Fruit fly (Drosophila melanogaster) whole organism, wandering third instar larva: ENCODE measurements around the gene Gba1a.

ENCODE experiments used
- Abd-B ChIP-seq: fragments of >200 bp; optimal IDR thresholded peaks from 2 replicates; lab custom pipeline; 2017; ENCODE audit warnings: missing biosample characterization, missing genetic modification characterization
- CG32264 ChIP-seq: fragments of 200-800 bp; sonication (Bioruptor generic); optimal IDR thresholded peaks from 2 replicates; lab custom pipeline; 2016; ENCODE audit warnings: missing biosample characterization, missing genetic modification characterization
- CG9705 ChIP-seq: fragments of 200-800 bp; sonication (Bioruptor generic); optimal IDR thresholded peaks from 2 replicates; lab custom pipeline; 2018; ENCODE audit warnings: missing biosample characterization, mild to moderate bottlenecking, missing genetic modification characterization
- CrebA ChIP-seq: fragments of 200-800 bp; sonication (Bioruptor generic); optimal IDR thresholded peaks from 2 replicates; lab custom pipeline; 2016; ENCODE audit warnings: missing biosample characterization, mild to moderate bottlenecking, missing genetic modification characterization, borderline replicate concordance
- Dfd ChIP-seq: fragments of >200 bp; optimal IDR thresholded peaks from 2 replicates; lab custom pipeline; 2017; ENCODE audit warnings: missing biosample characterization, missing genetic modification characterization
- Dif ChIP-seq: fragments of 200-275, 200-300 bp; sonication (Bioruptor generic); optimal IDR thresholded peaks from 2 replicates; lab custom pipeline; 2018; ENCODE audit warnings: missing biosample characterization, missing genetic modification characterization; ENCODE audit not compliant: partially characterized antibody
- GATAd ChIP-seq: sonication (Bioruptor generic); optimal IDR thresholded peaks from 2 replicates; lab custom pipeline; 2016; ENCODE audit warnings: missing biosample characterization, missing genetic modification characterization
- Hnf4 ChIP-seq: fragments of 200-800 bp; sonication (Bioruptor generic); optimal IDR thresholded peaks from 2 replicates; lab custom pipeline; 2016; ENCODE audit warnings: missing biosample characterization, mild to moderate bottlenecking, missing genetic modification characterization
- Hr78 ChIP-seq: fragments of >200 bp; optimal IDR thresholded peaks from 2 replicates; lab custom pipeline; 2017; ENCODE audit warnings: missing biosample characterization, missing genetic modification characterization
- Hr83 ChIP-seq: fragments of 200-300 bp; sonication (Bioruptor generic); optimal IDR thresholded peaks from 2 replicates; lab custom pipeline; 2016; ENCODE audit warnings: missing biosample characterization, mild to moderate bottlenecking, missing genetic modification characterization, moderate library complexity; ENCODE audit not compliant: poor library complexity, severe bottlenecking
- Jra ChIP-seq: sonication (Bioruptor generic); optimal IDR thresholded peaks from 2 replicates; lab custom pipeline; 2016; ENCODE audit warnings: missing biosample characterization, missing genetic modification characterization
- Mio ChIP-seq: sonication (Bioruptor generic); optimal IDR thresholded peaks from 2 replicates; lab custom pipeline; 2016; ENCODE audit warnings: missing biosample characterization, missing genetic modification characterization
- N ChIP-seq: fragments of >200 bp; optimal IDR thresholded peaks from 2 replicates; lab custom pipeline; 2018; ENCODE audit warnings: missing biosample characterization, missing external identifiers, missing genetic modification characterization
- OdsH ChIP-seq: fragments of 200-800 bp; sonication (Bioruptor generic); optimal IDR thresholded peaks from 2 replicates; lab custom pipeline; 2016; ENCODE audit warnings: missing biosample characterization, mild to moderate bottlenecking, missing genetic modification characterization
- Rel ChIP-seq, 2 experiments: fragments of 200-800 bp; sonication (Bioruptor generic) in 1 of 2; optimal IDR thresholded peaks; 2 replicates in 1 of 2; 3 replicates in 1 of 2; lab custom pipeline; 2016 to 2019; ENCODE audit warnings: mild to moderate bottlenecking in 2 of 2, missing biosample characterization in 2 of 2, missing genetic modification characterization in 2 of 2, moderate library complexity in 1 of 2
- Sp1 ChIP-seq: fragments of 200-800 bp; sonication (Bioruptor generic); optimal IDR thresholded peaks from 3 replicates; lab custom pipeline; 2019; ENCODE audit warnings: missing biosample characterization, mild to moderate bottlenecking, missing genetic modification characterization, moderate library complexity
- br ChIP-seq: fragments of 200-800 bp; sonication (Bioruptor generic); optimal IDR thresholded peaks from 2 replicates; lab custom pipeline; 2016; ENCODE audit warnings: missing biosample characterization, missing genetic modification characterization
- brk ChIP-seq: fragments of 200-800 bp; sonication (Bioruptor generic); optimal IDR thresholded peaks from 2 replicates; lab custom pipeline; 2016; ENCODE audit warnings: missing biosample characterization, mild to moderate bottlenecking, missing genetic modification characterization
- dl ChIP-seq, 2 experiments: fragments of 175-275, 200-275 bp in 1 of 2; fragments of 200-275 bp in 1 of 2; sonication (Bioruptor generic); optimal IDR thresholded peaks; lab custom pipeline; 2018; ENCODE audit warnings: mild to moderate bottlenecking in 2 of 2, missing biosample characterization in 2 of 2, missing genetic modification characterization in 2 of 2, moderate library complexity in 2 of 2; ENCODE audit not compliant: partially characterized antibody in 2 of 2, insufficient read depth in 1 of 2
- dmrt93B ChIP-seq: fragments of 200-800 bp; sonication (Bioruptor generic); optimal IDR thresholded peaks from 2 replicates; lab custom pipeline; 2018; ENCODE audit warnings: missing biosample characterization, mild to moderate bottlenecking, missing genetic modification characterization
- dsf ChIP-seq: sonication (Bioruptor generic); optimal IDR thresholded peaks from 2 replicates; lab custom pipeline; 2016; ENCODE audit warnings: missing biosample characterization, missing genetic modification characterization, borderline replicate concordance
- ey ChIP-seq: fragments of 200-800 bp; sonication (Bioruptor generic); optimal IDR thresholded peaks from 2 replicates; lab custom pipeline; 2016; ENCODE audit warnings: missing biosample characterization, missing genetic modification characterization
- foxo ChIP-seq, 2 experiments: fragments of 200-800 bp; sonication (Bioruptor generic); optimal IDR thresholded peaks; 2 replicates in 1 of 2; 3 replicates in 1 of 2; lab custom pipeline; 2016 to 2017; ENCODE audit warnings: missing biosample characterization in 2 of 2, missing genetic modification characterization in 2 of 2
- fru ChIP-seq: fragments of 200-800 bp; sonication (Bioruptor generic); optimal IDR thresholded peaks from 3 replicates; lab custom pipeline; 2016; ENCODE audit warnings: missing biosample characterization, mild to moderate bottlenecking, missing genetic modification characterization
- h ChIP-seq: fragments of 200-800 bp; sonication (Bioruptor generic); optimal IDR thresholded peaks from 3 replicates; lab custom pipeline; 2016; ENCODE audit warnings: missing biosample characterization, mild to moderate bottlenecking, missing genetic modification characterization
- jim ChIP-seq: fragments of 175-275, 200-325 bp; sonication (Bioruptor generic); optimal IDR thresholded peaks from 2 replicates; lab custom pipeline; 2016; ENCODE audit warnings: missing biosample characterization, mild to moderate bottlenecking, missing genetic modification characterization
- lola ChIP-seq: fragments of >200 bp; optimal IDR thresholded peaks from 2 replicates; lab custom pipeline; 2017; ENCODE audit warnings: missing biosample characterization, missing genetic modification characterization
- psq ChIP-seq: fragments of 200-800 bp; sonication (Bioruptor generic); optimal IDR thresholded peaks from 3 replicates; lab custom pipeline; 2017; ENCODE audit warnings: missing biosample characterization, mild to moderate bottlenecking, missing genetic modification characterization, moderate library complexity
- rgr ChIP-seq: fragments of 200-800 bp; sonication (Bioruptor generic); optimal IDR thresholded peaks from 3 replicates; lab custom pipeline; 2016; ENCODE audit warnings: missing biosample characterization, mild to moderate bottlenecking, missing genetic modification characterization
- sv ChIP-seq: fragments of 200-800 bp; sonication (Bioruptor generic); optimal IDR thresholded peaks from 3 replicates; lab custom pipeline; 2016; ENCODE audit warnings: missing biosample characterization, missing genetic modification characterization
- tai ChIP-seq: sonication (Bioruptor generic); optimal IDR thresholded peaks from 2 replicates; lab custom pipeline; 2016; ENCODE audit warnings: missing biosample characterization, missing genetic modification characterization
- usp ChIP-seq: fragments of >200 bp; optimal IDR thresholded peaks from 2 replicates; lab custom pipeline; 2017; ENCODE audit warnings: missing biosample characterization, missing genetic modification characterization

Gene Gba1a

DNA sequence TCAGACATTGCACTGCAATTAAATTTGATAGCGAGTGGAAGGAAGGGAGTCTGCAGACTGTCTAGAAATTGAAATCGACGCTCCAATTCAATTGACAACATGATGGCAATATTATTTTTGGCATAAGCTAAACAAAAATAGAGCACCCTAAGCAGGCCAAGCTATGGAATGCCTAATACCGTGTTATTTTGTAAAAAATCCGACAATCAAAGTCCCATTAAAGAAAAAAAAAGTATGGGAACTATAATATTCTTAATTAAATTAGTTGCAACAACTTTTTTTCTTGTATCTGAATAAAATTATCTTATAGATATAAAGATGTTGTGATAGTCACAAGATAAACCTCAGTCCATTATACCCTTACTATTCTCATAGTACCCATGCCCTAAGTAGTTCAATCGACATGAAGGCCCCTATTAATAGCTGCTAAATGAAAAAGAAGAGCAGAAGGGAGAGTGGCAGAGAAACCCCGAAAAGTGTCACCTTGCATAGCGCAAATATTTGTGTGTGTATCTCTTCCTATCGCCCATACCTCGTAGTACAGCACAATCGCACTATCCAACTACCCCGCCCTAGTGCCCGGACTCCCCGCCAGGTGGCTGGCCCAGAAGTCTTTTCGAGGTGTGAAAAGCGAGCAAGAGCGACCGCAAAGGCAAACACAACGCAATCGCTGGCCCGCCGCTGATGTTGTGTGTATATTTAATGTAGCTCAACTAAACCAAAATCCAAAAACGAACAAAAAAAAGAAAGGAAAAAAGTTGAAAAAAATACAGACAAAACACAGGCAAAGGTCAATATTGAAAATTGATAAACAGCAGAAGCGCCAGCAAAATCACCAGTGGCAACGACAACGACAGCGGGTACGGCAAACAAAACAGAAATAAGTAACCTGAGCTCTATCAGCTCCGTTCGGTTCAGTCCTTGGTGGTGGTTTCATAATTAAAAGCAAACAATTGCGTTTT, 42.8 kb upstream of the Gba1a start:
- peak; percentile 8 for TF ChIP-seq CG9705
- TF ChIP-seq foxo (GFP tag; optimal IDR thresholded peaks at IDR 0.05; lab: Kevin White, UChicago), result peak in 1 of 2 experiments; percentile 48
- TF ChIP-seq h (GFP tag; lab: Kevin White, UChicago), result peak; percentile 45
- no peak for TF ChIP-seq Hr78 (GFP tag; lab: Kevin White, UChicago)
- TF ChIP-seq sv (GFP tag; lab: Kevin White, UChicago), result no peak
- TF ChIP-seq psq (GFP tag; lab: Kevin White, UChicago), result peak; percentile 13
- TF ChIP-seq Rel (GFP tag; optimal IDR thresholded peaks at IDR 0.05; lab: Kevin White, UChicago), result peak; percentile 27
- TF ChIP-seq Rel (tag; optimal IDR thresholded peaks at IDR 0.05; lab: Kevin White, UChicago), result peak; percentile 69
- peak; percentile 47 for TF ChIP-seq Hnf4 (GFP tag; lab: Kevin White, UChicago)
- TF ChIP-seq br (GFP tag; lab: Kevin White, UChicago), result peak; percentile 22
- peak; percentile 50 for TF ChIP-seq OdsH (GFP tag; lab: Kevin White, UChicago)
- TF ChIP-seq N (GFP tag; lab: Kevin White, UChicago), result no peak
- peak; percentile 56 for TF ChIP-seq Sp1 (GFP tag; lab: Kevin White, UChicago)
- peak; percentile 8 for TF ChIP-seq CrebA (GFP tag; lab: Kevin White, UChicago)
- no peak for TF ChIP-seq tai (GFP tag; lab: Kevin White, UChicago)
- TF ChIP-seq jim, result no peak
- no peak for TF ChIP-seq Dif (GFP tag; lab: Kevin White, UChicago)
- peak; percentile 31 for TF ChIP-seq fru (GFP tag; lab: Kevin White, UChicago)
- TF ChIP-seq dmrt93B (GFP tag; lab: Kevin White, UChicago), result peak; percentile 14
- peak; percentile 26 for TF ChIP-seq ey (GFP tag; lab: Kevin White, UChicago)
- TF ChIP-seq Mio (GFP tag; lab: Kevin White, UChicago), result peak; percentile 4
- TF ChIP-seq rgr, result peak; percentile 75

DNA sequence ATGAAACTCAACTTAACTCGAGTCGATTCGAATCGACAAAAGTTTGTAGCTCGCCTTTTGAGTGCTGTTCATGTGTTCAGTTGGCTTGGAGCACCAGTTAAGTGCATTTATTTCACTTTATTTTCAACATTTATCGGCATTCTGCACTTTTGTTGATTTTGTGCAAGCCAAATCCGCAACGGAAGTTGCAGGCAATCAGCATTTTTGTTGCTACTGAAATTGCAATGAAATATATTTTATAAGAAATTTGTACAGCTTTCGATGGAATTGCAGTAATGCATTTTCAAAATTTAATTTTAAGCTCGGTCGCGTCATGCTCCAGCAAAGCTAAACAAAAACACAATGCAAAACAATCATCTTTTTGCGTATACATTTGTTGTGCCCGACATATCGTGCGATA, 41.5 kb upstream of the Gba1a start:
- TF ChIP-seq Hnf4 (GFP tag; lab: Kevin White, UChicago), result no peak
- TF ChIP-seq Dif (GFP tag; lab: Kevin White, UChicago), result no peak
- TF ChIP-seq Mio (GFP tag; lab: Kevin White, UChicago), result no peak
- no peak for TF ChIP-seq Hr83 (GFP tag; lab: Kevin White, UChicago)
- TF ChIP-seq dmrt93B (GFP tag; lab: Kevin White, UChicago), result no peak
- TF ChIP-seq dl (GFP tag; optimal IDR thresholded peaks at IDR 0.05; lab: Kevin White, UChicago; ENCODE audit: insufficient read depth in 1 of 2, partially characterized antibody in 2 of 2), result no peak
- TF ChIP-seq CrebA (GFP tag; lab: Kevin White, UChicago), result no peak
- no peak for TF ChIP-seq OdsH (GFP tag; lab: Kevin White, UChicago)
- no peak for TF ChIP-seq dsf (GFP tag; lab: Kevin White, UChicago)
- TF ChIP-seq tai (GFP tag; lab: Kevin White, UChicago), result no peak
- no peak for TF ChIP-seq foxo (GFP tag; optimal IDR thresholded peaks at IDR 0.05; lab: Kevin White, UChicago)
- TF ChIP-seq GATAd (GFP tag; lab: Kevin White, UChicago), result no peak
- TF ChIP-seq lola (GFP tag; lab: Kevin White, UChicago), result no peak
- TF ChIP-seq psq (GFP tag; lab: Kevin White, UChicago), result no peak

DNA sequence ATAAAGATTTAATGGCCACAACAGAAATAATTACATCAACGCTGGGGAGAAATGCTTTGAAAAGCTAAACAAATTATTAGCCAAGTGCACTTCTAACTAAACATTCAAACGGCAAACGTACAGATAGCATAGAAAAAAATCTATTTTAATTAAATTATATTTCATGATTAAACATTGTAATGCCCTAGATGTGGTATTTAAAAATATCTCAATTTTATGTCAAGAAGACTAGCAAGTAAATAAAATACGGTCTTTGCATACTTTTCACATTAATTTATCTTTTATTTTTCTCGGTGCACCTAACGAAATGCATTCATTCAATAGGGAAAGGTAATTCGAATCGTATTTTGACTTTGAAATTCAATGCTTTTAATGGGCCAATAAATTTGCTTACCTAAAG, 40.8 kb upstream of the Gba1a start:
- TF ChIP-seq Dif (GFP tag; lab: Kevin White, UChicago), result no peak
- no peak for TF ChIP-seq CG32264 (GFP tag; lab: Kevin White, UChicago)
- no peak for TF ChIP-seq Hnf4 (GFP tag; lab: Kevin White, UChicago)
- TF ChIP-seq br (GFP tag; lab: Kevin White, UChicago), result no peak
- no peak for TF ChIP-seq sv (GFP tag; lab: Kevin White, UChicago)
- no peak for TF ChIP-seq Sp1 (GFP tag; lab: Kevin White, UChicago)
- no peak for TF ChIP-seq psq (GFP tag; lab: Kevin White, UChicago)
- no peak for TF ChIP-seq rgr
- no peak for TF ChIP-seq tai (GFP tag; lab: Kevin White, UChicago)
- TF ChIP-seq dl (GFP tag; optimal IDR thresholded peaks at IDR 0.05; lab: Kevin White, UChicago; ENCODE audit: insufficient read depth in 1 of 2, partially characterized antibody in 2 of 2), result no peak

DNA sequence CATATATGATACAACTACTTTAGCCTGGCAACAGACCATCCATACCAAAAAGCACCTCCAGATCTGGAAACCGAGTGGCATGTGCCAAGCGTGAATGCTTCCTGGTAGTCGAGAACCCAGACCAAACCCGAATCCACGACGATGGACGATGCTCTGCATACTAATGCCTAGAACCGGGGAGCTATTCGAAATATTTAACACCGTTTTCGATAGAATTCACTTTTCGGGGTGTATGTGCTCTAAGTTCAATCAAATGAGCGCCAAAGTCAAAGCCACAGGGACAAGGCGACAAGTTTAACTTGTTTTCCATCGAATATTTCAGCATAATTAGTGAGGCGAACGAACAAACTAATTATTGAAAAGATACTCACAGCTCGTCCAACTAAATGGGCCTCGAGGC, 37.6 kb upstream of the Gba1a start:
- TF ChIP-seq Abd-B, result no peak
- no peak for TF ChIP-seq GATAd (GFP tag; lab: Kevin White, UChicago)
- TF ChIP-seq psq (GFP tag; lab: Kevin White, UChicago), result no peak
- TF ChIP-seq Hr83 (GFP tag; lab: Kevin White, UChicago), result no peak
- TF ChIP-seq jim, result no peak
- no peak for TF ChIP-seq brk
- no peak for TF ChIP-seq CG9705
- TF ChIP-seq foxo (GFP tag; optimal IDR thresholded peaks at IDR 0.05; lab: Kevin White, UChicago), result no peak
- no peak for TF ChIP-seq CrebA (GFP tag; lab: Kevin White, UChicago)
- TF ChIP-seq dl (GFP tag; optimal IDR thresholded peaks at IDR 0.05; lab: Kevin White, UChicago; ENCODE audit: insufficient read depth in 1 of 2, partially characterized antibody in 2 of 2), result no peak
- no peak for TF ChIP-seq sv (GFP tag; lab: Kevin White, UChicago)
- no peak for TF ChIP-seq Jra
- no peak for TF ChIP-seq Hr78 (GFP tag; lab: Kevin White, UChicago)
- no peak for TF ChIP-seq lola (GFP tag; lab: Kevin White, UChicago)
- TF ChIP-seq Dfd (GFP tag; lab: Kevin White, UChicago), result no peak
- TF ChIP-seq Dif (GFP tag; lab: Kevin White, UChicago), result no peak
- no peak for TF ChIP-seq dsf (GFP tag; lab: Kevin White, UChicago)
- TF ChIP-seq usp, result no peak
